Fruit fly (Drosophila melanogaster) whole organism, wandering third instar larva: ENCODE results near the gene meigo.

Source experiments
- Abd-B ChIP-seq: fragments of >200 bp; optimal IDR thresholded peaks from 2 replicates; lab custom pipeline; 2017; ENCODE audit warnings: missing biosample characterization, missing genetic modification characterization
- CG32264 ChIP-seq: fragments of 200-800 bp; sonication (Bioruptor generic); optimal IDR thresholded peaks from 2 replicates; lab custom pipeline; 2016; ENCODE audit warnings: missing biosample characterization, missing genetic modification characterization
- CG9705 ChIP-seq: fragments of 200-800 bp; sonication (Bioruptor generic); optimal IDR thresholded peaks from 2 replicates; lab custom pipeline; 2018; ENCODE audit warnings: missing biosample characterization, mild to moderate bottlenecking, missing genetic modification characterization
- CrebA ChIP-seq: fragments of 200-800 bp; sonication (Bioruptor generic); optimal IDR thresholded peaks from 2 replicates; lab custom pipeline; 2016; ENCODE audit warnings: missing biosample characterization, mild to moderate bottlenecking, missing genetic modification characterization, borderline replicate concordance
- Dfd ChIP-seq: fragments of >200 bp; optimal IDR thresholded peaks from 2 replicates; lab custom pipeline; 2017; ENCODE audit warnings: missing biosample characterization, missing genetic modification characterization
- Hr83 ChIP-seq: fragments of 200-300 bp; sonication (Bioruptor generic); optimal IDR thresholded peaks from 2 replicates; lab custom pipeline; 2016; ENCODE audit warnings: missing biosample characterization, mild to moderate bottlenecking, missing genetic modification characterization, moderate library complexity; ENCODE audit not compliant: poor library complexity, severe bottlenecking
- Jra ChIP-seq: sonication (Bioruptor generic); optimal IDR thresholded peaks from 2 replicates; lab custom pipeline; 2016; ENCODE audit warnings: missing biosample characterization, missing genetic modification characterization
- Mio ChIP-seq: sonication (Bioruptor generic); optimal IDR thresholded peaks from 2 replicates; lab custom pipeline; 2016; ENCODE audit warnings: missing biosample characterization, missing genetic modification characterization
- OdsH ChIP-seq: fragments of 200-800 bp; sonication (Bioruptor generic); optimal IDR thresholded peaks from 2 replicates; lab custom pipeline; 2016; ENCODE audit warnings: missing biosample characterization, mild to moderate bottlenecking, missing genetic modification characterization
- dl ChIP-seq, 2 experiments: fragments of 175-275, 200-275 bp in 1 of 2; fragments of 200-275 bp in 1 of 2; sonication (Bioruptor generic); optimal IDR thresholded peaks; lab custom pipeline; 2018; ENCODE audit warnings: mild to moderate bottlenecking in 2 of 2, missing biosample characterization in 2 of 2, missing genetic modification characterization in 2 of 2, moderate library complexity in 2 of 2; ENCODE audit not compliant: partially characterized antibody in 2 of 2, insufficient read depth in 1 of 2
- dmrt93B ChIP-seq: fragments of 200-800 bp; sonication (Bioruptor generic); optimal IDR thresholded peaks from 2 replicates; lab custom pipeline; 2018; ENCODE audit warnings: missing biosample characterization, mild to moderate bottlenecking, missing genetic modification characterization
- dsf ChIP-seq: sonication (Bioruptor generic); optimal IDR thresholded peaks from 2 replicates; lab custom pipeline; 2016; ENCODE audit warnings: missing biosample characterization, missing genetic modification characterization, borderline replicate concordance
- ey ChIP-seq: fragments of 200-800 bp; sonication (Bioruptor generic); optimal IDR thresholded peaks from 2 replicates; lab custom pipeline; 2016; ENCODE audit warnings: missing biosample characterization, missing genetic modification characterization
- foxo ChIP-seq, 2 experiments: fragments of 200-800 bp; sonication (Bioruptor generic); optimal IDR thresholded peaks; 2 replicates in 1 of 2; 3 replicates in 1 of 2; lab custom pipeline; 2016 to 2017; ENCODE audit warnings: missing biosample characterization in 2 of 2, missing genetic modification characterization in 2 of 2
- fru ChIP-seq: fragments of 200-800 bp; sonication (Bioruptor generic); optimal IDR thresholded peaks from 3 replicates; lab custom pipeline; 2016; ENCODE audit warnings: missing biosample characterization, mild to moderate bottlenecking, missing genetic modification characterization
- h ChIP-seq: fragments of 200-800 bp; sonication (Bioruptor generic); optimal IDR thresholded peaks from 3 replicates; lab custom pipeline; 2016; ENCODE audit warnings: missing biosample characterization, mild to moderate bottlenecking, missing genetic modification characterization
- jim ChIP-seq: fragments of 175-275, 200-325 bp; sonication (Bioruptor generic); optimal IDR thresholded peaks from 2 replicates; lab custom pipeline; 2016; ENCODE audit warnings: missing biosample characterization, mild to moderate bottlenecking, missing genetic modification characterization
- pan ChIP-seq: fragments of >200 bp; optimal IDR thresholded peaks from 2 replicates; lab custom pipeline; 2017
- psq ChIP-seq: fragments of 200-800 bp; sonication (Bioruptor generic); optimal IDR thresholded peaks from 3 replicates; lab custom pipeline; 2017; ENCODE audit warnings: missing biosample characterization, mild to moderate bottlenecking, missing genetic modification characterization, moderate library complexity
- sage ChIP-seq: fragments of 200-800 bp; sonication (Bioruptor generic); optimal IDR thresholded peaks from 2 replicates; lab custom pipeline; 2016; ENCODE audit warnings: missing biosample characterization, mild to moderate bottlenecking, missing genetic modification characterization
- sv ChIP-seq: fragments of 200-800 bp; sonication (Bioruptor generic); optimal IDR thresholded peaks from 3 replicates; lab custom pipeline; 2016; ENCODE audit warnings: missing biosample characterization, missing genetic modification characterization
- woc ChIP-seq: sonication (Bioruptor generic); optimal IDR thresholded peaks from 2 replicates; lab custom pipeline; 2016; ENCODE audit warnings: missing biosample characterization, mild to moderate bottlenecking, missing genetic modification characterization

meigo gene

dm6 chr3R:21188540-21189276 lies 50.6 kb downstream of the meigo start (continued):
- TF ChIP-seq CrebA (GFP tag; lab: Kevin White, UChicago) (peak; percentile 79), jim (GFP tag; lab: Kevin White, UChicago) (peak; percentile 65), OdsH (GFP tag; lab: Kevin White, UChicago) (peak; percentile 24), psq (GFP tag; lab: Kevin White, UChicago) (peak; percentile 58), sv (GFP tag; lab: Kevin White, UChicago) (no peak), fru (GFP tag; lab: Kevin White, UChicago) (peak; percentile 44), Dfd (no peak), sage (GFP tag; lab: Kevin White, UChicago) (peak; percentile 10), Mio (GFP tag; lab: Kevin White, UChicago) (no peak), dsf (GFP tag; lab: Kevin White, UChicago) (no peak), CG9705 (GFP tag; lab: Kevin White, UChicago) (no peak), dl (GFP tag; optimal IDR thresholded peaks at IDR 0.05; lab: Kevin White, UChicago; ENCODE audit: insufficient read depth in 1 of 2, partially characterized antibody in 2 of 2) (peak in 1 of 2 experiments; percentile 48), CG32264 (no peak)

- TF ChIP-seq ey (GFP tag; lab: Kevin White, UChicago) (no peak), foxo (GFP tag; optimal IDR thresholded peaks at IDR 0.05; lab: Kevin White, UChicago) (no peak), sv (GFP tag; lab: Kevin White, UChicago) (no peak), Hr83 (GFP tag; lab: Kevin White, UChicago) (no peak), h (no peak), dmrt93B (GFP tag; lab: Kevin White, UChicago) (no peak), Abd-B (GFP tag; lab: Kevin White, UChicago) (no peak), Jra (no peak), jim (GFP tag; lab: Kevin White, UChicago) (no peak), woc (no peak), pan (lab: Kevin White, UChicago) (no peak)
These were observed 51.6 kb downstream of the meigo start for dm6 chr3R:21189520-21190180.
